Fruit fly (Drosophila melanogaster) whole organism, embryonic: ENCODE results near the gene CG13694.
A peak's percentile ranks its signal among the peaks of the same experiment; 100 is the strongest.

Source experiments
- Bgb ChIP-seq: fragments of 200-800 bp; sonication (Bioruptor generic); IDR thresholded peaks from 2 replicates; pipeline ENCODE4 v1.3.6; 2022; ENCODE audit warnings: missing biosample characterization, missing genetic modification characterization; ENCODE audit not compliant: partially characterized antibody
- CG16813 ChIP-seq: fragments of 200-800 bp; sonication (Bioruptor generic); IDR thresholded peaks from 3 replicates; pipeline ENCODE4 v1.3.6; 2022; ENCODE audit warnings: missing biosample characterization, missing genetic modification characterization; ENCODE audit not compliant: partially characterized antibody
- CG17829 ChIP-seq: fragments of 200-800 bp; optimal IDR thresholded peaks from 2 replicates; lab custom pipeline; 2019; ENCODE audit warnings: missing biosample characterization, mild to moderate bottlenecking, missing genetic modification characterization, moderate library complexity
- CG2712 ChIP-seq: fragments of 200-800 bp; optimal IDR thresholded peaks from 3 replicates; lab custom pipeline; 2019; ENCODE audit warnings: missing biosample characterization, mild to moderate bottlenecking, missing genetic modification characterization, moderate library complexity
- CG30403 ChIP-seq: fragments of 200-800 bp; sonication (Bioruptor generic); optimal IDR thresholded peaks from 3 replicates; lab custom pipeline; 2016; ENCODE audit warnings: missing biosample characterization, missing genetic modification characterization
- CG33213 ChIP-seq: fragments of 200-800 bp; sonication (Bioruptor generic); optimal IDR thresholded peaks from 3 replicates; lab custom pipeline; 2016; ENCODE audit warnings: missing biosample characterization, missing genetic modification characterization
- CG34376 ChIP-seq: fragments of 200-800 bp; sonication (Bioruptor generic); optimal IDR thresholded peaks from 2 replicates; lab custom pipeline; 2018; ENCODE audit warnings: missing biosample characterization, mild to moderate bottlenecking, missing genetic modification characterization
- CG3995 ChIP-seq: fragments of 200-800 bp; sonication (Bioruptor generic); optimal IDR thresholded peaks from 3 replicates; lab custom pipeline; 2016; ENCODE audit warnings: missing biosample characterization, missing genetic modification characterization
- CG42726 ChIP-seq: fragments of 200-800 bp; sonication (Bioruptor generic); IDR thresholded peaks from 2 replicates; pipeline ENCODE4 v1.3.6; 2022; ENCODE audit warnings: missing biosample characterization, missing genetic modification characterization; ENCODE audit not compliant: partially characterized antibody
- CG4820 ChIP-seq: fragments of 200-800 bp; sonication (Bioruptor generic); optimal IDR thresholded peaks from 3 replicates; lab custom pipeline; 2016; ENCODE audit warnings: missing biosample characterization, missing genetic modification characterization
- CG6791 ChIP-seq: fragments of 200-800 bp; sonication (Bioruptor generic); IDR thresholded peaks from 3 replicates; pipeline ENCODE4 v1.3.6; 2022; ENCODE audit warnings: missing biosample characterization, missing genetic modification characterization; ENCODE audit not compliant: partially characterized antibody
- CG7357 ChIP-seq: fragments of 200-800 bp; sonication (Bioruptor generic); IDR thresholded peaks from 3 replicates; pipeline ENCODE4 v1.3.6; 2022; ENCODE audit warnings: missing biosample characterization, missing genetic modification characterization
- CG7963 ChIP-seq: fragments of 200-800 bp; sonication (Bioruptor generic); IDR thresholded peaks from 3 replicates; pipeline ENCODE4 v1.3.6; 2022; ENCODE audit warnings: missing biosample characterization, missing genetic modification characterization; ENCODE audit not compliant: partially characterized antibody
- CoRest ChIP-seq: fragments of 200-800 bp; sonication (Bioruptor generic); optimal IDR thresholded peaks from 3 replicates; lab custom pipeline; 2018; ENCODE audit warnings: missing biosample characterization, mild to moderate bottlenecking, missing genetic modification characterization, moderate library complexity
- CrebB ChIP-seq: fragments of 200-800 bp; sonication (Bioruptor generic); optimal IDR thresholded peaks from 3 replicates; lab custom pipeline; 2018; ENCODE audit warnings: missing biosample characterization, mild to moderate bottlenecking, missing genetic modification characterization
- Doc3 ChIP-seq: fragments of 200-800 bp; sonication (Bioruptor generic); IDR thresholded peaks from 3 replicates; pipeline ENCODE4 v1.3.6; 2022; ENCODE audit warnings: missing biosample characterization, missing genetic modification characterization; ENCODE audit not compliant: partially characterized antibody
- Dp ChIP-seq: fragments of 200-800 bp; sonication (Bioruptor generic); optimal IDR thresholded peaks from 2 replicates; lab custom pipeline; 2018; ENCODE audit warnings: missing biosample characterization, mild to moderate bottlenecking, missing genetic modification characterization, moderate library complexity
- E2f2 ChIP-seq: fragments of 200-800 bp; sonication (Bioruptor generic); IDR thresholded peaks from 2 replicates; pipeline ENCODE4 v1.3.6; 2022; ENCODE audit warnings: missing biosample characterization, missing genetic modification characterization
- Ets65A ChIP-seq: fragments of 200-800 bp; sonication (Bioruptor generic); peaks from one replicate; lab custom pipeline; 2016; ENCODE audit warnings: missing biosample characterization, missing genetic modification characterization
- Fer1 ChIP-seq: fragments of 200-800 bp; sonication (Bioruptor generic); optimal IDR thresholded peaks from 2 replicates; lab custom pipeline; 2017; ENCODE audit warnings: missing biosample characterization, mild to moderate bottlenecking, missing genetic modification characterization
- HLH4C ChIP-seq: fragments of 200-800 bp; sonication (Bioruptor generic); IDR thresholded peaks from 3 replicates; pipeline ENCODE4 v1.3.6; 2022; ENCODE audit warnings: missing biosample characterization, missing genetic modification characterization; ENCODE audit not compliant: partially characterized antibody
- Hr39 ChIP-seq: fragments of >200 bp; optimal IDR thresholded peaks from 2 replicates; lab custom pipeline; 2017
- MESR4 ChIP-seq: fragments of 200-800 bp; sonication (Bioruptor generic); optimal IDR thresholded peaks from 2 replicates; lab custom pipeline; 2018; ENCODE audit warnings: missing biosample characterization, mild to moderate bottlenecking, missing genetic modification characterization, moderate library complexity
- Nf-YB ChIP-seq: fragments of 200-800 bp; sonication (Bioruptor generic); optimal IDR thresholded peaks from 3 replicates; lab custom pipeline; 2019; ENCODE audit warnings: missing biosample characterization, mild to moderate bottlenecking, missing genetic modification characterization, moderate library complexity
- Nf-YC ChIP-seq: fragments of 200-800 bp; optimal IDR thresholded peaks from 3 replicates; lab custom pipeline; 2019; ENCODE audit warnings: missing biosample characterization, mild to moderate bottlenecking, missing genetic modification characterization, moderate library complexity
- PHDP ChIP-seq: fragments of 200-800 bp; sonication (Bioruptor generic); optimal IDR thresholded peaks from 3 replicates; lab custom pipeline; 2018; ENCODE audit warnings: missing biosample characterization, mild to moderate bottlenecking, missing genetic modification characterization, moderate library complexity
- Rfx ChIP-seq: fragments of 200-800 bp; sonication (Bioruptor generic); IDR thresholded peaks from 2 replicates; pipeline ENCODE4 v1.3.6; 2022; ENCODE audit warnings: missing biosample characterization, missing genetic modification characterization
- Sry-δ ChIP-seq: fragments of 200-800 bp; sonication (Bioruptor generic); optimal IDR thresholded peaks from 2 replicates; lab custom pipeline; 2016; ENCODE audit warnings: missing biosample characterization, missing genetic modification characterization
- bab2 ChIP-seq: fragments of 200-800 bp; sonication (Bioruptor generic); optimal IDR thresholded peaks from 2 replicates; lab custom pipeline; 2016; ENCODE audit warnings: missing biosample characterization, missing genetic modification characterization
- caup ChIP-seq: fragments of 200-800 bp; sonication (Bioruptor generic); optimal IDR thresholded peaks from 3 replicates; lab custom pipeline; 2017; ENCODE audit warnings: missing biosample characterization, mild to moderate bottlenecking, missing genetic modification characterization, moderate library complexity; ENCODE audit not compliant: severe bottlenecking
- exex ChIP-seq: fragments of 200-800 bp; sonication (Bioruptor generic); optimal IDR thresholded peaks from 4 replicates; lab custom pipeline; 2018; ENCODE audit warnings: missing biosample characterization, mild to moderate bottlenecking, missing genetic modification characterization, moderate library complexity
- eyg ChIP-seq: fragments of 200-800 bp; sonication (Bioruptor generic); optimal IDR thresholded peaks from 3 replicates; lab custom pipeline; 2016; ENCODE audit warnings: missing biosample characterization, missing genetic modification characterization
- gsb ChIP-seq: fragments of 200-800 bp; sonication (Bioruptor generic); IDR thresholded peaks from 2 replicates; pipeline ENCODE4 v1.3.6; 2022; ENCODE audit warnings: missing biosample characterization, missing genetic modification characterization
- her ChIP-seq: fragments of 200-800 bp; sonication (Bioruptor generic); optimal IDR thresholded peaks from 2 replicates; lab custom pipeline; 2016; ENCODE audit warnings: missing biosample characterization, missing genetic modification characterization
- inv ChIP-seq: fragments of 200-800 bp; sonication (Bioruptor generic); IDR thresholded peaks from 2 replicates; pipeline ENCODE4 v1.3.6; 2022; ENCODE audit warnings: missing biosample characterization, missing genetic modification characterization; ENCODE audit not compliant: partially characterized antibody
- lab ChIP-seq: fragments of 200-800 bp; sonication (Bioruptor generic); optimal IDR thresholded peaks from 3 replicates; lab custom pipeline; 2017; ENCODE audit warnings: missing biosample characterization, missing genetic modification characterization, mild to moderate bottlenecking, moderate library complexity, missing genetic modification reagents
- mirr ChIP-seq: fragments of 200-800 bp; sonication (Bioruptor generic); optimal IDR thresholded peaks from 3 replicates; lab custom pipeline; 2018; ENCODE audit warnings: missing biosample characterization, mild to moderate bottlenecking, missing genetic modification characterization
- mld ChIP-seq: fragments of 200-800 bp; sonication (Bioruptor generic); IDR thresholded peaks from 3 replicates; pipeline ENCODE4 v1.3.6; 2022; ENCODE audit warnings: missing biosample characterization, missing genetic modification characterization; ENCODE audit not compliant: partially characterized antibody
- nau ChIP-seq: fragments of 200-800 bp; sonication (Bioruptor generic); optimal IDR thresholded peaks from 3 replicates; lab custom pipeline; 2017; ENCODE audit warnings: missing biosample characterization, mild to moderate bottlenecking, missing genetic modification characterization, missing genetic modification reagents
- nerfin-1 ChIP-seq: fragments of 200-800 bp; sonication (Bioruptor generic); optimal IDR thresholded peaks from 3 replicates; lab custom pipeline; 2019; ENCODE audit warnings: missing biosample characterization, mild to moderate bottlenecking, missing genetic modification characterization, moderate library complexity
- pb ChIP-seq: fragments of 200-800 bp; sonication (Bioruptor generic); optimal IDR thresholded peaks from 3 replicates; lab custom pipeline; 2016; ENCODE audit warnings: missing biosample characterization, missing genetic modification characterization
- row ChIP-seq: fragments of 200-800 bp; sonication (Bioruptor generic); IDR thresholded peaks from 3 replicates; pipeline ENCODE4 v1.3.6; 2022; ENCODE audit warnings: missing biosample characterization, missing genetic modification characterization
- salm ChIP-seq: fragments of 200-800 bp; sonication (Bioruptor generic); optimal IDR thresholded peaks from 2 replicates; lab custom pipeline; 2018; ENCODE audit warnings: missing biosample characterization, mild to moderate bottlenecking, missing genetic modification characterization
- sens ChIP-seq: fragments of 200-800 bp; sonication (Bioruptor generic); peaks from one replicate; lab custom pipeline; 2016; ENCODE audit warnings: missing biosample characterization, missing genetic modification characterization
- sim ChIP-seq: fragments of 200-800 bp; sonication (Bioruptor generic); IDR thresholded peaks from 2 replicates; pipeline ENCODE4 v1.3.6; 2022; ENCODE audit warnings: missing biosample characterization, missing genetic modification characterization
- sob ChIP-seq: fragments of 200-800 bp; sonication (Bioruptor generic); IDR thresholded peaks from 2 replicates; pipeline ENCODE4 v1.3.6; 2022; ENCODE audit warnings: missing biosample characterization, missing genetic modification characterization
- ssp ChIP-seq: fragments of 200-800 bp; sonication (Bioruptor generic); IDR thresholded peaks from 2 replicates; pipeline ENCODE4 v1.3.6; 2022; ENCODE audit warnings: missing biosample characterization, missing genetic modification characterization
- vnd ChIP-seq: fragments of 200-800 bp; sonication (Bioruptor generic); IDR thresholded peaks from 3 replicates; pipeline ENCODE4 v1.3.6; 2022; ENCODE audit warnings: missing biosample characterization, missing genetic modification characterization; ENCODE audit not compliant: partially characterized antibody
- zen2 ChIP-seq: fragments of 200-800 bp; sonication (Bioruptor generic); IDR thresholded peaks from 3 replicates; pipeline ENCODE4 v1.3.6; 2022; ENCODE audit warnings: missing biosample characterization, missing genetic modification characterization; ENCODE audit not compliant: partially characterized antibody

CG13694 gene

DNA sequence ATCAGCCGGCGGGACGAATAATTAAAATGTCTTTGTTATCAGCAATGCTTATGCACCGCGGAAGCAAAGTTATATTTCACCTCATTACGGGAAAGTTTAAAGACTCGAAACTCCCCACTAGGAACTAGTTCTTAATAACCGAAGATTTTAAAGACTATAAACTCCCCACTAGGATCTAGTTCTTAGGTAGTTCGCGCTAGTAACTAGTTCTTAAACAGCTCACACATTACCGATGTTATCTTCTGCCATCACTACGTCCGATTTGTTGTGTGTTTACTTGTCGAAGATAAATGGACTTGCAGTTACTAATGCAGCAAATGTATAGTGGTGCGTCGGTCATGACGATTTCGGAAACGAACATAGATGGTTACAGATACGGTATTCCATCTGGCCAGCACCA lies 26.8 kb upstream of the CG13694 start, which contains the start of the genes CG31974 and CG11454:
Gene CG31974 (minus strand): TSS at position 4 of the 400 bp plus-strand sequence.
Gene CG11454 (plus strand): TSS at position 236 of the 400 bp plus-strand sequence.
- TF ChIP-seq lab (GFP tag; lab: Kevin White, UChicago) (peak; percentile 33), CG17829 (tag; lab: Kevin White, UChicago) (peak; percentile 47), CG3995 (GFP tag; lab: Kevin White, UChicago) (peak; percentile 38), HLH4C (GFP tag; lab: Robert Waterston, UW) (peak; percentile 60; the same call in 1 of the 3 replicates), CG2712 (tag; lab: Kevin White, UChicago) (peak; percentile 3), her (peak; percentile 69), MESR4 (peak; percentile 84), CoRest (tag; lab: Kevin White, UChicago) (peak; percentile 4), eyg (GFP tag; lab: Kevin White, UChicago) (no peak), gsb (GFP tag; lab: Robert Waterston, UW) (no peak), Sry-δ (peak; percentile 90), Hr39 (lab: Kevin White, UChicago) (no peak), sim (GFP tag; lab: Robert Waterston, UW) (no peak), ssp (GFP tag; lab: Robert Waterston, UW) (no peak), CG33213 (GFP tag; lab: Kevin White, UChicago) (peak; percentile 44), CG16813 (peak; percentile 67; the same call in 2 of the 3 replicates), Nf-YC (tag; lab: Kevin White, UChicago) (peak; percentile 9), caup (GFP tag; lab: Kevin White, UChicago) (no peak), Nf-YB (GFP tag; lab: Kevin White, UChicago) (peak; percentile 2), vnd (peak; percentile 58; the same call in 1 of the 3 replicates), CG7963 (GFP tag; lab: Robert Waterston, UW) (peak; percentile 66; the same call in 2 of the 3 replicates), inv (peak; percentile 75; the same call in 1 of the 2 replicates), Rfx (GFP tag; lab: Robert Waterston, UW) (peak; percentile 18; the same call in 1 of the 2 replicates), mirr (GFP tag; lab: Kevin White, UChicago) (peak; percentile 34), pb (GFP tag; lab: Kevin White, UChicago) (no peak), zen2 (GFP tag; lab: Robert Waterston, UW) (peak; percentile 78), mld (GFP tag; lab: Robert Waterston, UW) (0 out of 3 replicates have a peak, but pooled peaks have one; percentile 41), sens (no peak), CG34376 (peak; percentile 4), Bgb (GFP tag; lab: Robert Waterston, UW) (peak; percentile 91), nerfin-1 (no peak), sob (GFP tag; lab: Robert Waterston, UW) (peak; percentile 21; the same call in 1 of the 2 replicates), salm (tag; lab: Kevin White, UChicago) (no peak), Doc3 (GFP tag; lab: Robert Waterston, UW) (peak; percentile 87), E2f2 (GFP tag; lab: Robert Waterston, UW) (peak; percentile 88), bab2 (GFP tag; lab: Kevin White, UChicago) (no peak), CG4820 (GFP tag; lab: Kevin White, UChicago) (no peak), Dp (peak; percentile 85), exex (tag; lab: Kevin White, UChicago) (peak; percentile 11), CG7357 (GFP tag; lab: Robert Waterston, UW) (no peak), nau (GFP tag; lab: Kevin White, UChicago) (no peak), CG30403 (GFP tag; lab: Kevin White, UChicago) (peak; percentile 7), row (peak; percentile 45; the same call in 1 of the 3 replicates), PHDP (peak; percentile 24), Ets65A (GFP tag; lab: Kevin White, UChicago) (peak; percentile 37), CG42726 (peak; percentile 53; the same call in 1 of the 2 replicates), CrebB (tag; lab: Kevin White, UChicago) (peak; percentile 29), CG6791 (GFP tag; lab: Robert Waterston, UW) (peak; percentile 69; the same call in 2 of the 3 replicates), Fer1 (peak; percentile 40)
